Fruit fly (Drosophila melanogaster): ENCODE data around the gene CG34328.

The CG34328 gene

dm6 chrX:18366033-18366850 lies 33.6 kb downstream of the CG34328 start, which contains the start of gene CrebB (continued):
- TF ChIP-seq dmrt11E (tag; optimal IDR thresholded peaks at IDR 0.05) (no peak), dan (GFP tag; IDR thresholded peaks at IDR 0.05) (no peak), slbo (GFP tag; IDR thresholded peaks at IDR 0.05) (peak; percentile 53), zen2 (GFP tag; IDR thresholded peaks at IDR 0.05; ENCODE audit: partially characterized antibody) (peak; percentile 55; the same call in 1 of the 3 replicates), sqz (GFP tag; optimal IDR thresholded peaks at IDR 0.05) (no peak), CG4707 (GFP tag; optimal IDR thresholded peaks at IDR 0.05) (no peak), CG14014 (GFP tag; IDR thresholded peaks at IDR 0.05) (peak; percentile 43; the same call in 1 of the 2 replicates), CoRest (tag; optimal IDR thresholded peaks at IDR 0.05) (no peak), CG10209 (GFP tag; optimal IDR thresholded peaks at IDR 0.05) (no peak), CG6791 (GFP tag; IDR thresholded peaks at IDR 0.05; ENCODE audit: partially characterized antibody) (0 out of 3 replicates have a peak, but pooled peaks have one; percentile 26), zen (tag; optimal IDR thresholded peaks at IDR 0.05) (no peak), CG5180 (GFP tag; optimal IDR thresholded peaks at IDR 0.05) (no peak), Doc3 (GFP tag; IDR thresholded peaks at IDR 0.05; ENCODE audit: partially characterized antibody) (no peak), Ets65A (GFP tag) (no peak), slou (GFP tag; optimal IDR thresholded peaks at IDR 0.05) (no peak), luna (GFP tag; optimal IDR thresholded peaks at IDR 0.05) (no peak), Usf (GFP tag; optimal IDR thresholded peaks at IDR 0.05) (no peak), ems (GFP tag; optimal IDR thresholded peaks at IDR 0.05) (no peak), CG11093 (GFP tag; IDR thresholded peaks at IDR 0.05) (no peak), HLH54F (GFP tag; optimal IDR thresholded peaks at IDR 0.05) (no peak), CG14860 (GFP tag; IDR thresholded peaks at IDR 0.05; ENCODE audit: partially characterized antibody) (no peak), sug (tag; optimal IDR thresholded peaks at IDR 0.05) (peak; percentile 85), Mrtf (GFP tag; IDR thresholded peaks at IDR 0.05) (0 out of 3 replicates have a peak, but pooled peaks have one; percentile 33), Myb (GFP tag; optimal IDR thresholded peaks at IDR 0.05) (no peak), usp (GFP tag; optimal IDR thresholded peaks at IDR 0.05) (no peak), CG10543 (GFP tag; optimal IDR thresholded peaks at IDR 0.05) (peak; percentile 97), nmo (GFP tag; optimal IDR thresholded peaks at IDR 0.05) (peak; percentile 7), ERR (GFP tag; optimal IDR thresholded peaks at IDR 0.05) (peak; percentile 52), CG2875 (GFP tag; optimal IDR thresholded peaks at IDR 0.05) (peak; percentile 12), CG10654 (GFP tag; optimal IDR thresholded peaks at IDR 0.05) (no peak), CG8388 (GFP tag; optimal IDR thresholded peaks at IDR 0.05) (no peak), Nf-YB (GFP tag; optimal IDR thresholded peaks at IDR 0.05) (peak; percentile 24), CG12299 (tag; optimal IDR thresholded peaks at IDR 0.05) (no peak), fu2 (GFP tag; optimal IDR thresholded peaks at IDR 0.05) (peak; percentile 4), Dip3 (GFP tag; optimal IDR thresholded peaks at IDR 0.05) (peak; percentile 41), CG9932 (GFP tag; IDR thresholded peaks at IDR 0.05) (peak; percentile 65), br (optimal IDR thresholded peaks at IDR 0.05) (no peak), jigr1 (GFP tag; IDR thresholded peaks at IDR 0.05) (no peak), CG1529 (GFP tag; optimal IDR thresholded peaks at IDR 0.05) (no peak), sd (tag; optimal IDR thresholded peaks at IDR 0.05) (peak; percentile 92), jumu (GFP tag; optimal IDR thresholded peaks at IDR 0.05) (peak; percentile 11), tup (GFP tag; optimal IDR thresholded peaks at IDR 0.05) (no peak), wek (GFP tag; optimal IDR thresholded peaks at IDR 0.05) (no peak), CG12071 (GFP tag; optimal IDR thresholded peaks at IDR 0.05) (no peak), CG6854 (GFP tag; optimal IDR thresholded peaks at IDR 0.05) (no peak), Vsx1 (GFP tag; optimal IDR thresholded peaks at IDR 0.05) (peak; percentile 54), mam (GFP tag; optimal IDR thresholded peaks at IDR 0.05) (peak; percentile 44), CrebB (tag; optimal IDR thresholded peaks at IDR 0.05) (peak; percentile 34), ara (GFP tag; IDR thresholded peaks at IDR 0.05) (peak; percentile 55)

Measured in whole organism, embryonic.